Worm (Caenorhabditis elegans) whole organism, young adult: Measurements from ENCODE around the gene F10E9.12.

ENCODE experiments used
- D2030.7 ChIP-seq: fragments of 200-800 bp; sonication (Bioruptor generic); IDR thresholded peaks from 2 replicates; pipeline ENCODE4 v1.3.6; 2022; ENCODE audit warnings: missing genetic modification reagents, missing genetic modification characterization, missing compliant biosample characterization
- F22D6.2 ChIP-seq: sonication (generic microtip); optimal IDR thresholded peaks from 2 replicates; lab custom pipeline; 2016; ENCODE audit warnings: mild to moderate bottlenecking, missing genetic modification characterization, missing compliant biosample characterization
- F33H1.4 ChIP-seq: fragments of 200-800 bp; sonication (Bioruptor generic); IDR thresholded peaks from 2 replicates; pipeline ENCODE4 v1.3.6; 2022; ENCODE audit warnings: missing genetic modification reagents, missing genetic modification characterization, missing compliant biosample characterization
- F39B2.1 ChIP-seq: fragments of 200-800 bp; sonication (Bioruptor generic); IDR thresholded peaks from 2 replicates; pipeline ENCODE4 v1.3.6; 2022; ENCODE audit warnings: missing genetic modification reagents, missing genetic modification characterization, missing compliant biosample characterization
- K12H6.12 ChIP-seq: fragments of 200-800 bp; sonication (Bioruptor generic); optimal IDR thresholded peaks from 2 replicates; lab custom pipeline; 2018; ENCODE audit warnings: mild to moderate bottlenecking, missing genetic modification characterization, missing compliant biosample characterization
- ZK185.1 ChIP-seq: sonication (generic microtip); optimal IDR thresholded peaks from 2 replicates; lab custom pipeline; 2016; ENCODE audit warnings: mild to moderate bottlenecking, missing genetic modification characterization, missing compliant biosample characterization; ENCODE audit not compliant: poor library complexity, severe bottlenecking
- ama-1 ChIP-seq, 3 experiments: fragments of 150-350 bp in 1 of 3; sonication (generic microtip) in 2 of 3; optimal IDR thresholded peaks; 2 replicates each; lab custom pipeline; 2014 to 2018; ENCODE audit warnings: missing biosample characterization in 2 of 3, missing genetic modification characterization in 2 of 3, missing genetic modification reagents in 2 of 3
- aptf-3 ChIP-seq: fragments of 200-800 bp; sonication (Bioruptor generic); IDR thresholded peaks from 2 replicates; pipeline ENCODE4 v1.3.6; 2022; ENCODE audit warnings: missing genetic modification characterization, missing compliant biosample characterization
- athp-1 ChIP-seq: sonication (generic microtip); optimal IDR thresholded peaks from 2 replicates; lab custom pipeline; 2017; ENCODE audit warnings: mild to moderate bottlenecking, missing genetic modification characterization, missing compliant biosample characterization
- bed-2 ChIP-seq: fragments of 200-800 bp; sonication (Bioruptor generic); IDR thresholded peaks from 2 replicates; pipeline ENCODE4 v1.3.6; 2022; ENCODE audit warnings: missing genetic modification reagents, missing genetic modification characterization, missing compliant biosample characterization
- ceh-40 ChIP-seq: fragments of 200-800 bp; sonication (Bioruptor generic); IDR thresholded peaks from 2 replicates; pipeline ENCODE4 v1.3.6; 2022; ENCODE audit warnings: missing genetic modification characterization, missing compliant biosample characterization
- ceh-58 ChIP-seq: fragments of 200-800 bp; sonication (Bioruptor generic); IDR thresholded peaks from 2 replicates; pipeline ENCODE4 v1.3.6; 2022; ENCODE audit warnings: missing genetic modification characterization, missing compliant biosample characterization
- dox-1 ChIP-seq: fragments of 200-800 bp; sonication (Bioruptor generic); IDR thresholded peaks from 2 replicates; pipeline ENCODE4 v1.3.6; 2022; ENCODE audit warnings: missing genetic modification reagents, missing genetic modification characterization, missing compliant biosample characterization
- egl-44 ChIP-seq: fragments of 200-800 bp; sonication (Bioruptor generic); IDR thresholded peaks from 2 replicates; pipeline ENCODE4 v1.3.6; 2022; ENCODE audit warnings: missing genetic modification reagents, missing genetic modification characterization, missing compliant biosample characterization
- fkh-3 ChIP-seq: sonication (generic microtip); optimal IDR thresholded peaks from 2 replicates; lab custom pipeline; 2016; ENCODE audit warnings: mild to moderate bottlenecking, missing genetic modification characterization, missing compliant biosample characterization
- him-1 ChIP-seq: sonication (generic microtip); optimal IDR thresholded peaks from 2 replicates; lab custom pipeline; 2016; ENCODE audit warnings: missing genotype, missing genetic modification reagents, missing genetic modification characterization, missing compliant biosample characterization
- hlh-26 ChIP-seq: fragments of 200-800 bp; sonication (Bioruptor generic); conservative IDR thresholded peaks from 2 replicates; pipeline ENCODE4 v1.3.6; 2022; ENCODE audit warnings: missing genetic modification reagents, missing genetic modification characterization, missing compliant biosample characterization
- hmg-1.2 ChIP-seq: fragments of 200-800 bp; sonication (Bioruptor generic); IDR thresholded peaks from 2 replicates; pipeline ENCODE4 v1.3.6; 2022; ENCODE audit warnings: missing genetic modification reagents, missing genetic modification characterization, missing compliant biosample characterization
- hmg-20 ChIP-seq: fragments of 200-800 bp; sonication (Bioruptor generic); IDR thresholded peaks from 2 replicates; pipeline ENCODE4 v1.3.6; 2022; ENCODE audit warnings: missing genetic modification reagents, missing genetic modification characterization, missing compliant biosample characterization
- lag-1 ChIP-seq: fragments of 200-800 bp; sonication (Bioruptor generic); IDR thresholded peaks from 2 replicates; pipeline ENCODE4 v1.3.6; 2022; ENCODE audit warnings: missing genetic modification reagents, missing genetic modification characterization, missing compliant biosample characterization
- lin-35 ChIP-seq, 3 experiments: fragments of 150-350 bp in 2 of 3; sonication (generic microtip) in 1 of 3; optimal IDR thresholded peaks; 2 replicates each; lab custom pipeline; 2014 to 2018; ENCODE audit warnings: missing biosample characterization in 3 of 3, missing genetic modification characterization in 3 of 3, missing genetic modification reagents in 3 of 3
- lin-54 ChIP-seq: fragments of 200-800 bp; sonication (Bioruptor generic); optimal IDR thresholded peaks from 2 replicates; lab custom pipeline; 2018; ENCODE audit warnings: mild to moderate bottlenecking, missing genetic modification characterization, missing compliant biosample characterization
- madf-8 ChIP-seq: fragments of 200-800 bp; sonication (Bioruptor generic); conservative IDR thresholded peaks from 2 replicates; pipeline ENCODE4 v1.3.6; 2022; ENCODE audit warnings: missing genetic modification reagents, missing genetic modification characterization, missing compliant biosample characterization
- mcd-1 ChIP-seq: fragments of 200-800 bp; sonication (Bioruptor generic); IDR thresholded peaks from 2 replicates; pipeline ENCODE4 v1.3.6; 2022; ENCODE audit warnings: missing genetic modification reagents, missing genetic modification characterization, missing compliant biosample characterization
- nfya-2 ChIP-seq: fragments of 200-800 bp; sonication (Bioruptor generic); IDR thresholded peaks from 2 replicates; pipeline ENCODE4 v1.3.6; 2022; ENCODE audit warnings: missing genetic modification reagents, missing genetic modification characterization, missing compliant biosample characterization
- nhr-120 ChIP-seq: fragments of 200-800 bp; sonication (Bioruptor generic); IDR thresholded peaks from 2 replicates; pipeline ENCODE4 v1.3.6; 2022; ENCODE audit warnings: missing genetic modification characterization, missing compliant biosample characterization
- nhr-80 ChIP-seq: sonication (generic microtip); optimal IDR thresholded peaks from 2 replicates; lab custom pipeline; 2016; ENCODE audit warnings: missing genetic modification characterization, missing compliant biosample characterization
- pha-4 ChIP-seq: fragments of 150-350 bp; sonication (generic microtip); optimal IDR thresholded peaks from 2 replicates; lab custom pipeline; 2014; ENCODE audit warnings: missing biosample characterization, missing genetic modification reagents, missing genetic modification characterization
- snpc-1.3 ChIP-seq: sonication (generic microtip); optimal IDR thresholded peaks from 2 replicates; lab custom pipeline; 2017; ENCODE audit warnings: missing genetic modification characterization, mild to moderate bottlenecking, missing compliant biosample characterization, antibody characterized with exemption, moderate library complexity, missing genotype, missing genetic modification reagents; ENCODE audit not compliant: insufficient read depth
- sptf-2 ChIP-seq: fragments of 200-800 bp; sonication (Bioruptor generic); optimal IDR thresholded peaks from 2 replicates; lab custom pipeline; 2018; ENCODE audit warnings: mild to moderate bottlenecking, missing genetic modification characterization, missing compliant biosample characterization
- ztf-3 ChIP-seq: fragments of 200-800 bp; sonication (Bioruptor generic); optimal IDR thresholded peaks from 2 replicates; lab custom pipeline; 2018; ENCODE audit warnings: mild to moderate bottlenecking, missing genetic modification characterization, missing compliant biosample characterization

The F10E9.12 gene

DNA sequence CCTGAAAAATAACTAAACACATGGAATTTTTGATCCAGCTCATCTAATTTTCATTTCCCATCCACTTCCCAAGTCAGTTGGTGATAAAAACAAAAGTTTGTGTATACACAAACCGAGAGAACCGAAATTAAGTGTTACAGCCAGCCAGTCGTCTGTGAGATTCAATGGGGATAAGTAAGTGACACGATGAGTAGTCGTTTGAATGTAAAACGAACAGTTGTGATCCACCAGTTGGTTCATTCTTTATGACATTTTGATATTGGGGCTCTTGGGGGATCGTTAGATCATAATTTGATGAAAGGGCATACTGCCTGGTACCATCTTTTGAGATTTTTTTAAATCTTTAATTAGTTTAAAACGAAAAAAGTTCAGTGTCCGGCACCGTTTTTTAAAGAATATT lies 37.5 kb upstream of the F10E9.12 start:
- TF ChIP-seq lag-1 (GFP tag; lab: Robert Waterston, UW) (no peak), nfya-2 (GFP tag; lab: Robert Waterston, UW) (no peak), him-1 (no peak), hmg-20 (no peak), bed-2 (GFP tag; lab: Robert Waterston, UW) (no peak), nhr-120 (GFP tag; lab: Robert Waterston, UW) (no peak), mcd-1 (GFP tag; lab: Robert Waterston, UW) (no peak), fkh-3 (tag; lab: Kevin White, UChicago) (no peak), madf-8 (GFP tag; lab: Robert Waterston, UW) (no peak), F22D6.2 (tag; lab: Kevin White, UChicago) (no peak)
- TF ChIP-seq, all 124 proteins: peak for 0

DNA sequence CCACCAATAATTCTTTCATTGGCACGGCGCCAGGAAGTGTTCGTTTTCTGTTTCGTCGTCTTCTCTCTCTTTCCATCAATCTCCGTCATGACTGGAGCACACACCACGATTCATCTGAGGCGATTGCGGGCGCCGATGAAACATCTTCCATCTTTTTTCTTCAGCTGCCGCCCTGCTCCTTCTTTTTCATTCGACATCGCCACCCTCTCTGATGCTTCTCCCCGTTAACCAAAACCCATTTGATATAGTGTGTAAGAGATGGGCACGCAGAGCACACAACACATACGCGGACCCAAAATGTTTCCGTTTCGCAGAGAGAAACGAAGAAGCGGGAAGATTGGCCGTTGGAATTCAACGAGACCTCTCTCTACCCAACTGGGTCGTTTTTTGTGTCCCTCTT lies 36.8 kb upstream of the F10E9.12 start:
- TF ChIP-seq F39B2.1 (GFP tag; lab: Robert Waterston, UW), result no peak
- peak; percentile 46 for TF ChIP-seq K12H6.12 (tag; lab: Kevin White, UChicago)
- TF ChIP-seq ceh-40 (GFP tag; lab: Robert Waterston, UW), result no peak
- TF ChIP-seq hmg-1.2 (GFP tag; lab: Robert Waterston, UW), result 0 out of 2 replicates have a peak, but pooled peaks have one; percentile 15
- no peak for TF ChIP-seq athp-1 (tag; lab: Kevin White, UChicago)
- no peak for TF ChIP-seq nfya-2 (GFP tag; lab: Robert Waterston, UW)
- no peak for TF ChIP-seq ama-1 (optimal IDR thresholded peaks at IDR 0.05; lab: Kevin White, UChicago)
- no peak for TF ChIP-seq ama-1 (GFP tag; optimal IDR thresholded peaks at IDR 0.05; lab: Kevin White, UChicago)
- TF ChIP-seq pha-4 (tag; lab: Kevin White, UChicago), result no peak
- TF ChIP-seq egl-44 (GFP tag; lab: Robert Waterston, UW), result no peak

DNA sequence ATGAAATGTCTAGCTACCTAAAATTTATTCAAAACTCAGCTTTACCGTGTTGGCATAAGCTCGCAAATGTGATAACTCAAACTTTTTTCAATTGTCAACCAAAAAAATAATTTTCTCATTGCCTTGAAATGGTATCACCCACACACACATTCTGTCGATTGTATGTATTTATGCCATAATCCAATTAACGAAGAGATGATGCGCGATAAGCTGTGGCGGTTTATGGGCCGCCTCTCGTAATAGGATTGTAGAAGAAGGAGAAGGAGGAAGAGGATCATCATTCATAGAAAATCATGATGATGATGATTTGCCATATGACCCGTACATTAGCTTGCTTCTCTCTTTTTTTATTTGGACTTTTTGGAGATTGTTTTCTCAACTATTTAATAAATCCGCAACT lies 35.2 kb upstream of the F10E9.12 start:
- no peak for TF ChIP-seq hlh-26 (GFP tag; lab: Robert Waterston, UW)
- TF ChIP-seq nfya-2 (GFP tag; lab: Robert Waterston, UW), result no peak
- TF ChIP-seq ztf-3 (GFP tag; lab: Kevin White, UChicago), result no peak
- TF ChIP-seq F33H1.4 (GFP tag; lab: Robert Waterston, UW), result no peak
- TF ChIP-seq, all 124 proteins: peak for 0

DNA sequence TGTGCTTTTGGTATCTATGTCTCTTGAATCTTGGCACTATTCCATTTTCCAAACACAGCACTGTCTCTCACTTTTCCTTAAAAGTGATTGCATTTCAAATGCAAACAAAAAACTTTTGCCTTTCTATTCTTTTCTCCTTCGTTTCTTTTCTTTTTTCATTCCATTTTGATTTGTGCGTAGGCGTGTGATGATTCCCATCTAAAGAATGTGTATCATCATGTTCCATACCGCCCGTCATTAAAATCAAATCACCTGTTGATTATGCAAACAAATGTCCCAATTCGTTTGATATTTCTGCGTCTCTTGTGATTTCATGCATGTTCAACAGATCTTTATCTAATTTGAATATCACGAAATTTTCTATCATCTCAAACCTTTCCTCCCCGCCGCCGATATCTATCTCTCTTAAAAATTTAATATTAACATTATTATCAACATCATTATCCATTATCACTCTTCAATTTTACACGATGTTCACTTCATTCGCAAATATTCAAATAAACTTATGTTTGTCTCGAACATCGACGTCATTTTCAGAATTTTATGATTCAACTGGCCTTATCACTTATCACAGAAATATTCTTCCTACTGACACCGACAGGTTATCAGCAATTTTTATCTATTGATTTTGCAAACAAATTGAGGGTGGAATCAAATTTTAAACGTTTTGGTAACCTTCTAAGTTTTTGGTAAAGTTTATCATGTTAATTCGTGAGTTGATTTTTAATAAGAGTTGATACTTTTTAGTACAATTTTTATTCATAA lies 32.9 kb upstream of the F10E9.12 start:
- no peak for TF ChIP-seq sptf-2 (GFP tag; lab: Kevin White, UChicago)
- peak; percentile 60 for TF ChIP-seq nhr-80 (tag; lab: Kevin White, UChicago)
- no peak for TF ChIP-seq lin-54 (GFP tag; lab: Kevin White, UChicago)
- TF ChIP-seq ceh-58 (GFP tag; lab: Robert Waterston, UW), result no peak
- TF ChIP-seq D2030.7 (GFP tag; lab: Robert Waterston, UW), result no peak
- TF ChIP-seq aptf-3 (GFP tag; lab: Robert Waterston, UW), result no peak
- no peak for TF ChIP-seq ZK185.1 (tag; lab: Kevin White, UChicago)
- TF ChIP-seq dox-1 (GFP tag; lab: Robert Waterston, UW), result 0 out of 2 replicates have a peak, but pooled peaks have one; percentile 22
- no peak for TF ChIP-seq lin-35 (GFP tag; optimal IDR thresholded peaks at IDR 0.05; lab: Kevin White, UChicago)
- TF ChIP-seq snpc-1.3 (tag; lab: Kevin White, UChicago), result no peak
